Fruit fly (Drosophila melanogaster) whole organism, embryonic: Measurements from ENCODE around the gene Ppt2.

Source experiments
- ATbp ChIP-seq: fragments of 200-800 bp; sonication (Bioruptor generic); optimal IDR thresholded peaks from 2 replicates; lab custom pipeline; 2017; ENCODE audit warnings: missing biosample characterization, mild to moderate bottlenecking, missing genetic modification characterization, missing genetic modification reagents
- CG1024 ChIP-seq: fragments of 200-800 bp; sonication (Bioruptor generic); IDR thresholded peaks from 2 replicates; pipeline ENCODE4 v1.3.6; 2022; ENCODE audit warnings: missing biosample characterization, missing genetic modification characterization
- CG10462 ChIP-seq: fragments of 200-800 bp; sonication (Bioruptor generic); optimal IDR thresholded peaks from 2 replicates; lab custom pipeline; 2016; ENCODE audit warnings: missing biosample characterization, missing genetic modification characterization
- CG13296 ChIP-seq: fragments of 200-800 bp; sonication (Bioruptor generic); optimal IDR thresholded peaks from 3 replicates; lab custom pipeline; 2018; ENCODE audit warnings: missing biosample characterization, mild to moderate bottlenecking, missing genetic modification characterization
- CG13624 ChIP-seq: fragments of 200-800 bp; sonication (Bioruptor generic); optimal IDR thresholded peaks from 2 replicates; lab custom pipeline; 2016; ENCODE audit warnings: missing biosample characterization, missing genetic modification characterization
- CG13894 ChIP-seq: fragments of 200-800 bp; sonication (Bioruptor generic); optimal IDR thresholded peaks from 3 replicates; lab custom pipeline; 2018; ENCODE audit warnings: missing biosample characterization, mild to moderate bottlenecking, missing genetic modification characterization, moderate library complexity
- CG15696 ChIP-seq: fragments of 200-800 bp; sonication (Bioruptor generic); optimal IDR thresholded peaks from 2 replicates; lab custom pipeline; 2019; ENCODE audit warnings: missing biosample characterization, mild to moderate bottlenecking, missing genetic modification characterization, moderate library complexity
- CG16779 ChIP-seq: fragments of 200-800 bp; sonication (Bioruptor generic); IDR thresholded peaks from 2 replicates; pipeline ENCODE4 v1.3.6; 2022; ENCODE audit warnings: missing biosample characterization, missing genetic modification characterization
- CG17802 ChIP-seq: fragments of 200-800 bp; sonication (Bioruptor generic); optimal IDR thresholded peaks from 2 replicates; lab custom pipeline; 2018; ENCODE audit warnings: missing biosample characterization, mild to moderate bottlenecking, missing genetic modification characterization, moderate library complexity
- CG3407 ChIP-seq: fragments of 200-800 bp; sonication (Bioruptor generic); optimal IDR thresholded peaks from 2 replicates; lab custom pipeline; 2018; ENCODE audit warnings: missing biosample characterization, mild to moderate bottlenecking, missing genetic modification characterization
- CG5245 ChIP-seq: fragments of 200-800 bp; sonication (Bioruptor generic); optimal IDR thresholded peaks from 3 replicates; lab custom pipeline; 2016; ENCODE audit warnings: missing biosample characterization, missing genetic modification characterization
- CG7556 ChIP-seq: fragments of 200-800 bp; sonication (Bioruptor generic); optimal IDR thresholded peaks from 2 replicates; lab custom pipeline; 2017; ENCODE audit warnings: missing biosample characterization, mild to moderate bottlenecking, missing genetic modification characterization
- CG8944 ChIP-seq: fragments of 200-800 bp; sonication (Bioruptor generic); optimal IDR thresholded peaks from 3 replicates; lab custom pipeline; 2016; ENCODE audit warnings: missing biosample characterization, missing genetic modification characterization
- CG9609 ChIP-seq: fragments of 200-800 bp; sonication (Bioruptor generic); optimal IDR thresholded peaks from 3 replicates; lab custom pipeline; 2016; ENCODE audit warnings: missing biosample characterization, missing genetic modification characterization
- Fer3 ChIP-seq: fragments of 200-800 bp; sonication (Bioruptor generic); optimal IDR thresholded peaks from 2 replicates; lab custom pipeline; 2018; ENCODE audit warnings: missing biosample characterization, mild to moderate bottlenecking, missing genetic modification characterization, moderate library complexity
- HLHmδ ChIP-seq: fragments of 200-800 bp; sonication (Bioruptor generic); optimal IDR thresholded peaks from 2 replicates; lab custom pipeline; 2018; ENCODE audit warnings: missing biosample characterization, mild to moderate bottlenecking, missing genetic modification characterization, moderate library complexity
- Hr39 ChIP-seq: fragments of >200 bp; optimal IDR thresholded peaks from 2 replicates; lab custom pipeline; 2017
- MTF-1 ChIP-seq: fragments of 200-800 bp; sonication (Bioruptor generic); optimal IDR thresholded peaks from 2 replicates; lab custom pipeline; 2018; ENCODE audit warnings: missing biosample characterization, mild to moderate bottlenecking, missing genetic modification characterization, borderline replicate concordance
- Myb ChIP-seq: fragments of 200-800 bp; sonication (Bioruptor generic); optimal IDR thresholded peaks from 2 replicates; lab custom pipeline; 2016; ENCODE audit warnings: missing biosample characterization, missing genetic modification characterization
- Nf-YA ChIP-seq: fragments of 200-800 bp; sonication (Bioruptor generic); IDR thresholded peaks from 2 replicates; pipeline ENCODE4 v1.3.6; 2022; ENCODE audit warnings: missing biosample characterization, missing genetic modification characterization
- NfI ChIP-seq: fragments of 200-800 bp; sonication (Bioruptor generic); optimal IDR thresholded peaks from 3 replicates; lab custom pipeline; 2018; ENCODE audit warnings: missing biosample characterization, mild to moderate bottlenecking, missing genetic modification characterization, moderate library complexity
- Opbp ChIP-seq: fragments of 200-800 bp; sonication (Bioruptor generic); IDR thresholded peaks from 3 replicates; pipeline ENCODE4 v1.3.6; 2022; ENCODE audit warnings: missing biosample characterization, missing genetic modification characterization; ENCODE audit not compliant: partially characterized antibody
- Poxn ChIP-seq: fragments of 200-800 bp; sonication (Bioruptor generic); IDR thresholded peaks from 2 replicates; pipeline ENCODE4 v1.3.6; 2022; ENCODE audit warnings: missing biosample characterization, missing genetic modification characterization
- Ptx1 ChIP-seq: fragments of 200-800 bp; sonication (Bioruptor generic); IDR thresholded peaks from 2 replicates; pipeline ENCODE4 v1.3.6; 2022; ENCODE audit warnings: missing biosample characterization, missing genetic modification characterization
- Spps ChIP-seq: fragments of 200-800 bp; sonication (Bioruptor generic); optimal IDR thresholded peaks from 2 replicates; lab custom pipeline; 2018; ENCODE audit warnings: missing biosample characterization, mild to moderate bottlenecking, missing genetic modification characterization
- Stat92E ChIP-seq, 3 experiments: fragments of >200 bp in 2 of 3; fragments of 200-800 bp in 1 of 3; sonication (Bioruptor generic) in 1 of 3; optimal IDR thresholded peaks; 2 replicates each; lab custom pipeline; 2017 to 2019; ENCODE audit warnings: missing biosample characterization in 3 of 3, missing genetic modification characterization in 3 of 3, mild to moderate bottlenecking in 1 of 3, moderate library complexity in 1 of 3
- TFAM ChIP-seq: fragments of 200-800 bp; sonication (Bioruptor generic); optimal IDR thresholded peaks from 2 replicates; lab custom pipeline; 2017; ENCODE audit warnings: missing biosample characterization, missing genetic modification characterization, inconsistent platforms
- ab ChIP-seq: fragments of 200-800 bp; sonication (Bioruptor generic); optimal IDR thresholded peaks from 2 replicates; lab custom pipeline; 2016; ENCODE audit warnings: missing biosample characterization, missing genetic modification characterization
- ase ChIP-seq: fragments of 200-800 bp; sonication (Bioruptor generic); IDR thresholded peaks from 3 replicates; pipeline ENCODE4 v1.3.6; 2022; ENCODE audit warnings: missing biosample characterization, missing genetic modification characterization
- bigmax ChIP-seq: fragments of 200-800 bp; sonication (Bioruptor generic); optimal IDR thresholded peaks from 2 replicates; lab custom pipeline; 2018; ENCODE audit warnings: missing biosample characterization, mild to moderate bottlenecking, missing genetic modification characterization
- bsh ChIP-seq, 2 experiments: fragments of 200-800 bp; sonication (Bioruptor generic); optimal IDR thresholded peaks; 2 replicates each; lab custom pipeline; 2017 to 2018; ENCODE audit warnings: mild to moderate bottlenecking in 2 of 2, missing biosample characterization in 2 of 2, missing genetic modification characterization in 2 of 2, moderate library complexity in 1 of 2
- fu2 ChIP-seq: fragments of 200-800 bp; sonication (Bioruptor generic); optimal IDR thresholded peaks from 2 replicates; lab custom pipeline; 2016; ENCODE audit warnings: missing biosample characterization, missing genetic modification characterization
- ham ChIP-seq: fragments of 200-800 bp; sonication (Bioruptor generic); IDR thresholded peaks from 2 replicates; pipeline ENCODE4 v1.3.6; 2022; ENCODE audit warnings: missing biosample characterization, missing genetic modification characterization
- hkb ChIP-seq, 2 experiments: fragments of 200-800 bp in 1 of 2; fragments of >200 bp in 1 of 2; sonication (Bioruptor generic) in 1 of 2; IDR thresholded peaks in 1 of 2; optimal IDR thresholded peaks in 1 of 2; 2 replicates each; pipeline versions ENCODE4 v1.3.6 to Lab custom; 2017 to 2022; ENCODE audit warnings: missing biosample characterization in 1 of 2, missing genetic modification characterization in 1 of 2
- inv ChIP-seq: fragments of 200-800 bp; sonication (Bioruptor generic); IDR thresholded peaks from 2 replicates; pipeline ENCODE4 v1.3.6; 2022; ENCODE audit warnings: missing biosample characterization, missing genetic modification characterization; ENCODE audit not compliant: partially characterized antibody
- ken ChIP-seq: fragments of 200-800 bp; sonication (Bioruptor generic); IDR thresholded peaks from 3 replicates; pipeline ENCODE4 v1.3.6; 2022; ENCODE audit warnings: missing biosample characterization, missing genetic modification characterization
- klu ChIP-seq: fragments of 200-800 bp; sonication (Bioruptor generic); IDR thresholded peaks from 2 replicates; pipeline ENCODE4 v1.3.6; 2022; ENCODE audit warnings: missing biosample characterization, missing genetic modification characterization
- kni ChIP-seq: fragments of 200-800 bp; sonication (Bioruptor generic); optimal IDR thresholded peaks from 3 replicates; lab custom pipeline; 2017; ENCODE audit warnings: mild to moderate bottlenecking, missing biosample characterization, missing genetic modification reagents, missing genetic modification characterization
- mld ChIP-seq: fragments of 200-800 bp; sonication (Bioruptor generic); IDR thresholded peaks from 3 replicates; pipeline ENCODE4 v1.3.6; 2022; ENCODE audit warnings: missing biosample characterization, missing genetic modification characterization; ENCODE audit not compliant: partially characterized antibody
- nerfin-1 ChIP-seq: fragments of 200-800 bp; sonication (Bioruptor generic); optimal IDR thresholded peaks from 3 replicates; lab custom pipeline; 2019; ENCODE audit warnings: missing biosample characterization, mild to moderate bottlenecking, missing genetic modification characterization, moderate library complexity
- odd ChIP-seq: fragments of 200-800 bp; sonication (Bioruptor generic); optimal IDR thresholded peaks from 2 replicates; lab custom pipeline; 2017; ENCODE audit warnings: missing biosample characterization, mild to moderate bottlenecking, missing genetic modification characterization
- pnt ChIP-seq: fragments of 200-800 bp; sonication (Bioruptor generic); optimal IDR thresholded peaks from 3 replicates; lab custom pipeline; 2016; ENCODE audit warnings: missing biosample characterization, missing genetic modification characterization
- repo ChIP-seq: fragments of 200-800 bp; sonication (Bioruptor generic); optimal IDR thresholded peaks from 2 replicates; lab custom pipeline; 2016; ENCODE audit warnings: missing biosample characterization, missing genetic modification characterization
- sd ChIP-seq: fragments of 200-800 bp; sonication (Bioruptor generic); optimal IDR thresholded peaks from 3 replicates; lab custom pipeline; 2018; ENCODE audit warnings: missing biosample characterization, mild to moderate bottlenecking, missing genetic modification characterization, moderate library complexity
- sim ChIP-seq: fragments of 200-800 bp; sonication (Bioruptor generic); IDR thresholded peaks from 2 replicates; pipeline ENCODE4 v1.3.6; 2022; ENCODE audit warnings: missing biosample characterization, missing genetic modification characterization
- slp2 ChIP-seq: fragments of 200-800 bp; sonication (Bioruptor generic); optimal IDR thresholded peaks from 2 replicates; lab custom pipeline; 2016; ENCODE audit warnings: missing biosample characterization, missing genetic modification characterization
- trh ChIP-seq: fragments of 200-800 bp; sonication (Bioruptor generic); optimal IDR thresholded peaks from 2 replicates; lab custom pipeline; 2016; ENCODE audit warnings: missing biosample characterization, missing genetic modification characterization
- tup ChIP-seq: fragments of 200-800 bp; sonication (Bioruptor generic); optimal IDR thresholded peaks from 2 replicates; lab custom pipeline; 2016; ENCODE audit warnings: missing biosample characterization, mild to moderate bottlenecking, missing genetic modification characterization, moderate library complexity
- zfh2 ChIP-seq: fragments of 200-800 bp; sonication (Bioruptor generic); optimal IDR thresholded peaks from 2 replicates; lab custom pipeline; 2016; ENCODE audit warnings: missing biosample characterization, missing genetic modification characterization

The Ppt2 gene

dm6 chr2L:11268933-11269631 lies 11.0 kb upstream of the Ppt2 start, which contains the start of gene cmet (continued):
- TF ChIP-seq CG5245 (GFP tag; lab: Kevin White, UChicago) (peak; percentile 5), Hr39 (lab: Kevin White, UChicago) (no peak), NfI (GFP tag; lab: Kevin White, UChicago) (peak; percentile 59), ATbp (GFP tag; lab: Kevin White, UChicago) (no peak), HLHmδ (GFP tag; lab: Kevin White, UChicago) (no peak), mld (peak; percentile 97), CG17802 (peak; percentile 59), Fer3 (tag; lab: Kevin White, UChicago) (peak; percentile 9), ham (GFP tag; lab: Robert Waterston, UW) (no peak), inv (GFP tag; lab: Robert Waterston, UW) (peak; percentile 83), MTF-1 (GFP tag; lab: Kevin White, UChicago) (no peak), CG13894 (no peak), sd (tag; lab: Kevin White, UChicago) (no peak), CG3407 (GFP tag; lab: Kevin White, UChicago) (no peak), CG16779 (GFP tag; lab: Robert Waterston, UW) (no peak), ken (peak; percentile 52; the same call in 1 of the 3 replicates), kni (GFP tag; lab: Kevin White, UChicago) (no peak), Stat92E (GFP tag; optimal IDR thresholded peaks at IDR 0.05; lab: Kevin White, UChicago) (peak in 1 of 3 experiments; percentile 9), CG15696 (peak; percentile 39), Myb (GFP tag; lab: Kevin White, UChicago) (peak; percentile 74), CG13624 (GFP tag; lab: Kevin White, UChicago) (peak; percentile 66), CG9609 (GFP tag; lab: Kevin White, UChicago) (peak; percentile 41), trh (no peak), CG7556 (GFP tag; lab: Kevin White, UChicago) (no peak), ab (GFP tag; lab: Kevin White, UChicago) (peak; percentile 41), bigmax (GFP tag; lab: Kevin White, UChicago) (no peak), bsh (GFP tag; optimal IDR thresholded peaks at IDR 0.05; lab: Kevin White, UChicago) (no peak), Spps (tag; lab: Kevin White, UChicago) (no peak), Nf-YA (no peak), Poxn (GFP tag; lab: Robert Waterston, UW) (no peak), sim (GFP tag; lab: Robert Waterston, UW) (no peak), ase (GFP tag; lab: Robert Waterston, UW) (peak; percentile 33; the same call in 1 of the 3 replicates), CG1024 (GFP tag; lab: Robert Waterston, UW) (peak; percentile 56; the same call in 1 of the 2 replicates), repo (GFP tag; lab: Kevin White, UChicago) (no peak), CG8944 (peak; percentile 50), odd (no peak), Opbp (GFP tag; lab: Robert Waterston, UW) (peak; percentile 94), TFAM (GFP tag; lab: Kevin White, UChicago) (no peak), Ptx1 (GFP tag; lab: Robert Waterston, UW) (peak; percentile 25), klu (GFP tag; lab: Robert Waterston, UW) (no peak), CG10462 (GFP tag; lab: Kevin White, UChicago) (peak; percentile 4), zfh2 (GFP tag; lab: Kevin White, UChicago) (peak; percentile 74), pnt (peak; percentile 60), slp2 (peak; percentile 59), CG13296 (GFP tag; lab: Kevin White, UChicago) (no peak), tup (GFP tag; lab: Kevin White, UChicago) (no peak), nerfin-1 (tag; lab: Kevin White, UChicago) (no peak), fu2 (no peak), hkb (optimal IDR thresholded peaks at IDR 0.05; lab: Kevin White, UChicago) (no peak), hkb (GFP tag; IDR thresholded peaks at IDR 0.05; lab: Robert Waterston, UW) (no peak)
